Fruit fly (Drosophila melanogaster): Measurements from ENCODE around the gene CG14641.

The CG14641 gene

dm6 chr3R:4229137-4229764, 2.9 kb downstream of the CG14641 start, which contains the start of gene DhpD (continued):
- TF ChIP-seq Taf1 (GFP tag; IDR thresholded peaks at IDR 0.05) (0 out of 2 replicates have a peak, but pooled peaks have one; percentile 56), nerfin-1 (tag; optimal IDR thresholded peaks at IDR 0.05) (no peak), zfh1 (GFP tag; IDR thresholded peaks at IDR 0.05) (peak; percentile 84; the same call in 2 of the 3 replicates), CG13287 (GFP tag; IDR thresholded peaks at IDR 0.05; ENCODE audit: partially characterized antibody) (peak; percentile 68), CG13296 (GFP tag; optimal IDR thresholded peaks at IDR 0.05) (peak; percentile 70), Antp (GFP tag; optimal IDR thresholded peaks at IDR 0.05) (peak; percentile 50), Lhr (GFP tag; optimal IDR thresholded peaks at IDR 0.05) (peak; percentile 4), Hr3 (GFP tag; optimal IDR thresholded peaks at IDR 0.05) (peak; percentile 59), lola (GFP tag; optimal IDR thresholded peaks at IDR 0.05) (peak in 1 of 3 experiments; percentile 5), luna (GFP tag; optimal IDR thresholded peaks at IDR 0.05) (no peak), kni (GFP tag; optimal IDR thresholded peaks at IDR 0.05) (no peak), slp2 (GFP tag; optimal IDR thresholded peaks at IDR 0.05) (no peak), Xbp1 (GFP tag; optimal IDR thresholded peaks at IDR 0.05) (peak; percentile 68), maf-S (GFP tag; optimal IDR thresholded peaks at IDR 0.05) (no peak), Hr51 (GFP tag; optimal IDR thresholded peaks at IDR 0.05) (peak; percentile 28 to 65), Drgx (GFP tag; IDR thresholded peaks at IDR 0.05) (peak; percentile 71), CG10431 (GFP tag; optimal IDR thresholded peaks at IDR 0.05) (no peak), Fer1 (GFP tag; optimal IDR thresholded peaks at IDR 0.05) (peak; percentile 75), eyg (GFP tag; optimal IDR thresholded peaks at IDR 0.05) (no peak), Ptx1 (GFP tag; IDR thresholded peaks at IDR 0.05) (peak; percentile 77), knrl (GFP tag; IDR thresholded peaks at IDR 0.05; ENCODE audit: partially characterized antibody) (peak; percentile 85), E2f1 (GFP tag; IDR thresholded peaks at IDR 0.05) (peak; percentile 69; the same call in 1 of the 2 replicates), tna (GFP tag; IDR thresholded peaks at IDR 0.05; ENCODE audit: partially characterized antibody) (peak; percentile 95), sima (GFP tag; optimal IDR thresholded peaks at IDR 0.05) (no peak), CG15696 (tag; optimal IDR thresholded peaks at IDR 0.05) (peak; percentile 75), CG14710 (tag; optimal IDR thresholded peaks at IDR 0.05) (peak; percentile 66), Tbp (GFP tag; optimal IDR thresholded peaks at IDR 0.05) (no peak), Eip74EF (GFP tag; optimal IDR thresholded peaks at IDR 0.05) (peak in 1 of 2 experiments; percentile 56), Hsf (GFP tag; optimal IDR thresholded peaks at IDR 0.05) (peak; percentile 56), ara (GFP tag; IDR thresholded peaks at IDR 0.05) (peak; percentile 76), nom (GFP tag; optimal IDR thresholded peaks at IDR 0.05) (peak; percentile 65), Stat92E (GFP tag; optimal IDR thresholded peaks at IDR 0.05) (no peak), D (optimal IDR thresholded peaks at IDR 0.05) (no peak), D (GFP tag; optimal IDR thresholded peaks at IDR 0.05) (peak; percentile 39), jigr1 (GFP tag; IDR thresholded peaks at IDR 0.05) (0 out of 3 replicates have a peak, but pooled peaks have one; percentile 30), disco-r (GFP tag; optimal IDR thresholded peaks at IDR 0.05) (no peak), CG7745 (tag; optimal IDR thresholded peaks at IDR 0.05) (no peak), Dll (GFP tag; IDR thresholded peaks at IDR 0.05; ENCODE audit: partially characterized antibody) (no peak), CG6175 (GFP tag; IDR thresholded peaks at IDR 0.05) (peak; percentile 32; the same call in 1 of the 3 replicates), tap (tag; optimal IDR thresholded peaks at IDR 0.05) (peak; percentile 50), Fer2 (tag; optimal IDR thresholded peaks at IDR 0.05) (peak; percentile 53), slou (GFP tag; optimal IDR thresholded peaks at IDR 0.05) (no peak), CG12299 (tag; optimal IDR thresholded peaks at IDR 0.05) (peak; percentile 48), CG32532 (GFP tag; IDR thresholded peaks at IDR 0.05) (peak; percentile 87), gce (GFP tag; IDR thresholded peaks at IDR 0.05) (no peak), CG8765 (GFP tag; IDR thresholded peaks at IDR 0.05) (0 out of 2 replicates have a peak, but pooled peaks have one; percentile 35), ci (GFP tag; IDR thresholded peaks at IDR 0.05) (peak; percentile 83; the same call in 2 of the 3 replicates), toy (GFP tag; IDR thresholded peaks at IDR 0.05) (no peak), pum (GFP tag; optimal IDR thresholded peaks at IDR 0.05) (peak; percentile 36)

All from whole organism, embryonic.